Fruit fly (Drosophila melanogaster): ENCODE measurements around the gene CG15765.

DNA sequence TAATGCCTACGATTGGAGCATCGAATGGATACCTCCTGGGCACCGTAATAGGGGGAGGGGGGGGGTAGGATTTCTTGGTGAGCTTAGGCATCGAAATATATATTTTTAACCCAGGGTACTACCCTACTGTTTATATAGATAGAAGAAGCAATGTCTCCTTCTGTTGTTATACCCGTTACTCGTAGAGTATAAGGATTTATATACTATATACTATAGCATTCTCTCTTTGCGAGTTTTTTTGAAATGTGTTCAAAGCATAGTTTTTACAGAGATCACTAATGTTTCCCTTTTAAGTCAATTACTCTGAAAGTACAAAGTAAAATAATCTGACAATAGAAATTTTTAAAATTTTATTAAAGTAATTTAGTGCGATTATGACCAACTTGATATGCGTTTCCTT is 35.1 kb downstream of the CG15765 start, which contains the start of gene CG43136:
- TF ChIP-seq Mes4 (GFP tag; optimal IDR thresholded peaks at IDR 0.05) (no peak), CG4360 (GFP tag; IDR thresholded peaks at IDR 0.05) (no peak), CG3726 (GFP tag; IDR thresholded peaks at IDR 0.05) (no peak), Sox100B (GFP tag; optimal IDR thresholded peaks at IDR 0.05) (no peak), NC2β (GFP tag; optimal IDR thresholded peaks at IDR 0.05) (no peak), sim (GFP tag; IDR thresholded peaks at IDR 0.05) (no peak), CG7928 (GFP tag; optimal IDR thresholded peaks at IDR 0.05) (no peak), CG12155 (GFP tag; optimal IDR thresholded peaks at IDR 0.05) (no peak), gro (GFP tag; optimal IDR thresholded peaks at IDR 0.05) (no peak), zen (tag; optimal IDR thresholded peaks at IDR 0.05) (no peak), shn (GFP tag; optimal IDR thresholded peaks at IDR 0.05) (no peak), gem (tag; optimal IDR thresholded peaks at IDR 0.05) (no peak), Adf1 (GFP tag; IDR thresholded peaks at IDR 0.05) (no peak)
